Worm (Caenorhabditis elegans) whole organism, mixed stage, embryonic: ENCODE data around the gene slc-17.7.

Experiments used
- snpc-4 ChIP-seq: fragments of 150-350 bp; optimal IDR thresholded peaks from 2 replicates; lab custom pipeline; 2014; ENCODE audit warnings: missing biosample characterization, missing genetic modification characterization
- unc-39 ChIP-seq: fragments of 150-350 bp; optimal IDR thresholded peaks from 2 replicates; lab custom pipeline; 2014; ENCODE audit warnings: missing biosample characterization, missing genetic modification characterization

ce11 chrV:9271835-9272234 is 5.5 kb upstream of the slc-17.7 start:
- TF ChIP-seq unc-39 (tag; lab: Kevin White, UChicago), result no peak
- TF ChIP-seq snpc-4, result no peak
